Worm (Caenorhabditis elegans): ENCODE results near the gene kvs-3.

DNA sequence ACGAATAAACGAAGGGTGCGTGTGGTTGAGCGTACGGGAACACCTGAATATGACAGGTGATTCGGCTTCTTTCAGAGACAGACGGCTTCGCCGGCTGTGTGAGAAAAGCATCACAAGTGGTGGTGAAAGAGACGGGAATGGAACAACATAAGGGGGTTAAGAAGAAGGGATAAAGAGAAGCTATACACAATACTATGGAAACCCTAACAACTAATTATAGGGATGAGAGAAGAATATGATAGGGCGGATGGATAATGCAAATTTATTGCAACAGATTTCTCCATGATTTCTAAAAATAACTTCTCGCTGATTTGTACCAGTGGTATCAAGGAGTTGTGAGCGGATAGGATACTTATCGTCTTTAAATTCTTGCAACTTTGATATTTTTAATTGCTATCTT, 36.0 kb upstream of the kvs-3 start, which contains the start of gene hlh-10:
- no peak for TF ChIP-seq med-1 (GFP tag; optimal IDR thresholded peaks at IDR 0.05; ENCODE audit: insufficient read depth)
- no peak for TF ChIP-seq flt-1 (GFP tag; IDR thresholded peaks at IDR 0.05)
- no peak for TF ChIP-seq cog-1 (tag; optimal IDR thresholded peaks at IDR 0.05)
- TF ChIP-seq T22C8.4 (GFP tag; IDR thresholded peaks at IDR 0.05), result no peak
- TF ChIP-seq tab-1 (GFP tag; IDR thresholded peaks at IDR 0.05), result no peak
- no peak for TF ChIP-seq klf-2 (GFP tag; conservative IDR thresholded peaks at IDR 0.05)
- no peak for TF ChIP-seq ztf-23 (GFP tag; IDR thresholded peaks at IDR 0.05)

All from whole organism, midembryonic.